Worm (Caenorhabditis elegans) whole organism, L2 larva: ENCODE data around the gene sqv-8.

Experiments
- C34F6.9 ChIP-seq: fragments of 150-350 bp; optimal IDR thresholded peaks from 2 replicates; lab custom pipeline; 2014; ENCODE audit warnings: missing biosample characterization, missing genetic modification characterization
- R02D3.7 ChIP-seq: fragments of 150-350 bp; optimal IDR thresholded peaks from 2 replicates; lab custom pipeline; 2014; ENCODE audit warnings: missing biosample characterization, missing genetic modification characterization
- fos-1 ChIP-seq: fragments of 150-350 bp; optimal IDR thresholded peaks from 2 replicates; lab custom pipeline; 2014; ENCODE audit warnings: missing biosample characterization, missing genetic modification characterization
- lin-11 ChIP-seq: fragments of 150-350 bp; sonication (generic microtip); optimal IDR thresholded peaks from 2 replicates; lab custom pipeline; 2014; ENCODE audit warnings: missing biosample characterization, missing genetic modification characterization, inconsistent platforms, mixed read lengths
- lsy-2 ChIP-seq, 2 experiments: fragments of 150-350 bp in 1 of 2; sonication (generic microtip) in 1 of 2; optimal IDR thresholded peaks; 2 replicates each; lab custom pipeline; 2014 to 2017; ENCODE audit warnings: missing biosample characterization in 2 of 2, missing genetic modification characterization in 2 of 2
- skn-1 ChIP-seq: sonication (generic microtip); optimal IDR thresholded peaks from 2 replicates; lab custom pipeline; 2017; ENCODE audit warnings: missing biosample characterization, missing genetic modification characterization
- snpc-4 ChIP-seq: fragments of 150-350 bp; optimal IDR thresholded peaks from 2 replicates; lab custom pipeline; 2014; ENCODE audit warnings: missing biosample characterization, missing genetic modification characterization
- zag-1 ChIP-seq: fragments of 150-350 bp; optimal IDR thresholded peaks from 2 replicates; lab custom pipeline; 2014; ENCODE audit warnings: missing biosample characterization, missing genetic modification characterization
- ztf-1 ChIP-seq: fragments of 200-800 bp; sonication (Bioruptor generic); conservative IDR thresholded peaks from 2 replicates; pipeline ENCODE4 v1.3.6; 2022; ENCODE audit warnings: missing genetic modification characterization, missing compliant biosample characterization
- ztf-11 ChIP-seq: sonication (generic microtip); optimal IDR thresholded peaks from 2 replicates; lab custom pipeline; 2017; ENCODE audit warnings: missing biosample characterization, missing genetic modification characterization

DNA sequence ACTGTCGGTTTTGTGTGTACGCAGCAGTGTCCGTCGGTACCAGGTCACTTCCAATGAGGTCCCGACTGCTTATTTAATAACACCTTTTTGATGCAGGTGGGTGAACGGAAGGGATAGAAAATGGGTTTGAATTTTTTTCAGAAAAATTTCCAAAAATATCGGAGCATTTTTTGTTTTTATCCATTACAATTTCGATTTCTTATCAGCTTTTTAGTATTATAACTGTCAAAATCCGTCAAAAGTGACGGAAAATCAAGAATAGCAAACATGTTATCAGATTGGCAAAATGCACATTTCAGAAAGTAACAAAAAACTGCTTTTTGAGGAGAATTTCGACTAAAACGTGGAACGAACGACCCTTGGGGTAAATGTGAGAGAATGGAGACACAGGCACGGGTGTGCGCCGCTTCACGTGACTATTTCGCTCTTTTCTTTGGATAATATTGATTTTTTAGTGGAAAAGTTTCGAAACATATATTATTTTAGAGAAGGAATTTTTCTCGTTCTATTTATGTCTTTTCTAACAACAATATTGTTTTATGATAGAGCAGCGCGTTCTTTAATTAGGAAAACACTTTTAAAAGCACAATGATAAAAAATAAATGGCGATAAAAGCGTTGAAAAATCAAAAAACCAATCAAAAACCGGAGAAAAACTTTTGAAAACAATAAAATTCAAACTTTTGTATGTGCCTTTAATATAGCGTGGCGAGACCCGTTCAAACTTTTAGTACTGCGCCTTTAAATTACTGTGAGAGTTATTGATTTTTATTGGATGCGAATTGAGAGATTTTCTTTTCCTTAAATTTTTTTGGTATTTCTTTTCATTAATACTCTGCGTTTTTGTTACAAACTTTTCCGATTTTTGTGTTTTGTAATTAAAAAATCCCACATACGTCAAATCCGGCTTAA lies at the start of gene sqv-8:
- TF ChIP-seq ztf-11 (tag; lab: Kevin White, UChicago) (no peak), skn-1 (no peak), ztf-1 (no peak), zag-1 (tag; lab: Kevin White, UChicago) (no peak), R02D3.7 (tag; lab: Kevin White, UChicago) (no peak), C34F6.9 (tag; lab: Kevin White, UChicago) (peak; percentile 82), lsy-2 (tag; optimal IDR thresholded peaks at IDR 0.05; lab: Kevin White, UChicago) (peak in 1 of 2 experiments; percentile 34), fos-1 (tag; lab: Kevin White, UChicago) (peak; percentile 16), snpc-4 (tag; lab: Kevin White, UChicago) (no peak), lin-11 (tag; lab: Kevin White, UChicago) (no peak)
